Worm (Caenorhabditis elegans): Measurements from ENCODE around the gene rpl-38.

DNA sequence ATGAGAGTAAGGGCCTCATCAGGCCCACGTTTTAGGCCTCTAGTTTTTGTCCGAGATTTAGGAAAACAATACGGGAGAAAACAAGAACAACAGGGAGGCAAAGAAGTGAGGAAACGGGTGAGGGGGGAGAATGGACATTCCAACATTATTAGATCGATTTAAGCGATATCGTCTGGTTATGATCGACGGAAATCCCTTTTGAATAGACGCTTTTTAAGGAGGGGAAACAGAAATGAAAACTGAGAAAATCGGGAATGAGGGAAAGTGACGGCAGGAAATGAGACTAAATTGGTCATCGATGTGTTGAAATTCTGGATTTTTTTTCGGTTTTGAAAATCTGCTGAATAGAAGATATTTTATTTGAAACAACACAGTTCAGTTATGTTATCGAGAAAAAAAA is 47.6 kb upstream of the rpl-38 start, which contains the start of gene rocf-1:
- no peak for TF ChIP-seq mdl-1 (tag; optimal IDR thresholded peaks at IDR 0.05)
- no peak for TF ChIP-seq nhr-84 (tag; optimal IDR thresholded peaks at IDR 0.05)
- no peak for TF ChIP-seq snu-23 (GFP tag; optimal IDR thresholded peaks at IDR 0.05)

Data from whole organism, L1 larva.